In genomic region chr3L:22864254-22865060, dm6 we compare ENCODE assay signal across 2 fruit fly cellular contexts.
TF ChIP-seq lines count a peak whose summit lies in the region.

CG33170 (plus strand) TSS chr3L:22864600.

TF ChIP-seq in whole organism, adult, 20 proteins besides CTCF, POLR2A, EP300 and RAD21 (continued from another document):
- peak; percentile 13 for TF ChIP-seq Mnt (GFP tag; optimal IDR thresholded peaks at IDR 0.05; lab: Kevin White, UChicago)

TF ChIP-seq in whole organism, embryonic, 481 proteins besides CTCF, POLR2A, EP300 and RAD21 (continued from another document and continues in another):
- no peak; the same call in 1 of the 2 replicates for TF ChIP-seq bbx (GFP tag; IDR thresholded peaks at IDR 0.05; lab: Robert Waterston, UW; ENCODE audit: partially characterized antibody)
- TF ChIP-seq stc (GFP tag; IDR thresholded peaks at IDR 0.05; lab: Robert Waterston, UW): no peak
- no peak for TF ChIP-seq yki (optimal IDR thresholded peaks at IDR 0.05; lab: Kevin White, UChicago)
- TF ChIP-seq C15 (GFP tag; IDR thresholded peaks at IDR 0.05; lab: Robert Waterston, UW): no peak
- TF ChIP-seq CG10431 (GFP tag; optimal IDR thresholded peaks at IDR 0.05; lab: Kevin White, UChicago): no peak
- TF ChIP-seq CG11085 (GFP tag; IDR thresholded peaks at IDR 0.05; lab: Robert Waterston, UW): no peak
- peak; percentile 45 for TF ChIP-seq CG15514 (GFP tag; optimal IDR thresholded peaks at IDR 0.05; lab: Kevin White, UChicago)
- TF ChIP-seq ham (GFP tag; IDR thresholded peaks at IDR 0.05; lab: Robert Waterston, UW): no peak
- peak; percentile 9 for TF ChIP-seq phol (tag; optimal IDR thresholded peaks at IDR 0.05; lab: Kevin White, UChicago)
- TF ChIP-seq dpn (GFP tag; optimal IDR thresholded peaks at IDR 0.05; lab: Kevin White, UChicago): no peak
- TF ChIP-seq Dll (GFP tag; IDR thresholded peaks at IDR 0.05; lab: Robert Waterston, UW; ENCODE audit: partially characterized antibody): no peak; the same call in 3 of the 4 replicates
- no peak for TF ChIP-seq crol (GFP tag; IDR thresholded peaks at IDR 0.05; lab: Robert Waterston, UW)
- no peak for TF ChIP-seq Nf-YC (tag; optimal IDR thresholded peaks at IDR 0.05; lab: Kevin White, UChicago)
- TF ChIP-seq NfI (GFP tag; optimal IDR thresholded peaks at IDR 0.05; lab: Kevin White, UChicago): no peak
- no peak for TF ChIP-seq maf-S (GFP tag; optimal IDR thresholded peaks at IDR 0.05; lab: Kevin White, UChicago)
- TF ChIP-seq run (tag; optimal IDR thresholded peaks at IDR 0.05; lab: Kevin White, UChicago): peak; percentile 59
- no peak for TF ChIP-seq CG33557 (GFP tag; optimal IDR thresholded peaks at IDR 0.05; lab: Kevin White, UChicago)
- TF ChIP-seq unc-4 (GFP tag; IDR thresholded peaks at IDR 0.05; lab: Robert Waterston, UW; ENCODE audit: partially characterized antibody): 0 out of 2 replicates have a peak, but pooled peaks have one; percentile 10
- TF ChIP-seq CG6765 (GFP tag; optimal IDR thresholded peaks at IDR 0.05; lab: Kevin White, UChicago): peak; percentile 12
- TF ChIP-seq trh (GFP tag; optimal IDR thresholded peaks at IDR 0.05; lab: Kevin White, UChicago): no peak
- TF ChIP-seq seq (GFP tag; IDR thresholded peaks at IDR 0.05; lab: Robert Waterston, UW): peak; percentile 41; the same call in 1 of the 2 replicates
- TF ChIP-seq gro (GFP tag; optimal IDR thresholded peaks at IDR 0.05; lab: Kevin White, UChicago): no peak
- TF ChIP-seq fu2 (GFP tag; optimal IDR thresholded peaks at IDR 0.05; lab: Kevin White, UChicago): no peak
- 0 out of 3 replicates have a peak, but pooled peaks have one; percentile 7 for TF ChIP-seq CG7963 (GFP tag; IDR thresholded peaks at IDR 0.05; lab: Robert Waterston, UW; ENCODE audit: partially characterized antibody)
- 0 out of 3 replicates have a peak, but pooled peaks have one; percentile 68 for TF ChIP-seq ci (GFP tag; IDR thresholded peaks at IDR 0.05; lab: Robert Waterston, UW)
- TF ChIP-seq Doc3 (GFP tag; IDR thresholded peaks at IDR 0.05; lab: Robert Waterston, UW; ENCODE audit: partially characterized antibody): no peak
- TF ChIP-seq Hr39 (optimal IDR thresholded peaks at IDR 0.05; lab: Kevin White, UChicago): no peak
- no peak for TF ChIP-seq Chrac-16 (GFP tag; optimal IDR thresholded peaks at IDR 0.05; lab: Kevin White, UChicago)
- no peak for TF ChIP-seq jigr1 (GFP tag; IDR thresholded peaks at IDR 0.05; lab: Robert Waterston, UW)
- TF ChIP-seq Doc2 (GFP tag; IDR thresholded peaks at IDR 0.05; lab: Robert Waterston, UW): no peak
- no peak for TF ChIP-seq Six4 (GFP tag; optimal IDR thresholded peaks at IDR 0.05; lab: Kevin White, UChicago)
- peak; percentile 1 for TF ChIP-seq Dip3 (GFP tag; optimal IDR thresholded peaks at IDR 0.05; lab: Kevin White, UChicago)
- TF ChIP-seq gsb (GFP tag; IDR thresholded peaks at IDR 0.05; lab: Robert Waterston, UW): no peak
- no peak for TF ChIP-seq slou (GFP tag; optimal IDR thresholded peaks at IDR 0.05; lab: Kevin White, UChicago)
- 0 out of 3 replicates have a peak, but pooled peaks have one; percentile 32 for TF ChIP-seq CG34422 (GFP tag; IDR thresholded peaks at IDR 0.05; lab: Robert Waterston, UW)
- TF ChIP-seq stwl (tag; optimal IDR thresholded peaks at IDR 0.05; lab: Kevin White, UChicago): peak; percentile 11
- TF ChIP-seq mam (GFP tag; optimal IDR thresholded peaks at IDR 0.05; lab: Kevin White, UChicago): no peak
- TF ChIP-seq jumu (GFP tag; optimal IDR thresholded peaks at IDR 0.05; lab: Kevin White, UChicago): no peak
- no peak for TF ChIP-seq fd64A (GFP tag; optimal IDR thresholded peaks at IDR 0.05; lab: Kevin White, UChicago)
- no peak for TF ChIP-seq CG6854 (GFP tag; optimal IDR thresholded peaks at IDR 0.05; lab: Kevin White, UChicago)
- TF ChIP-seq Sry-β (GFP tag; optimal IDR thresholded peaks at IDR 0.05; lab: Kevin White, UChicago): no peak
- TF ChIP-seq nerfin-1 (tag; optimal IDR thresholded peaks at IDR 0.05; lab: Kevin White, UChicago): no peak
- no peak for TF ChIP-seq ftz-f1 (GFP tag; optimal IDR thresholded peaks at IDR 0.05; lab: Kevin White, UChicago)
- TF ChIP-seq sima (GFP tag; optimal IDR thresholded peaks at IDR 0.05; lab: Kevin White, UChicago): no peak
- no peak for TF ChIP-seq Hmx (GFP tag; optimal IDR thresholded peaks at IDR 0.05; lab: Kevin White, UChicago)
- TF ChIP-seq Fer2 (tag; optimal IDR thresholded peaks at IDR 0.05; lab: Kevin White, UChicago): no peak
- no peak for TF ChIP-seq CG10147 (GFP tag; optimal IDR thresholded peaks at IDR 0.05; lab: Kevin White, UChicago)
- TF ChIP-seq slp2 (GFP tag; optimal IDR thresholded peaks at IDR 0.05; lab: Kevin White, UChicago): no peak
- no peak for TF ChIP-seq H2.0 (GFP tag; IDR thresholded peaks at IDR 0.05; lab: Robert Waterston, UW)
- TF ChIP-seq fd96Cb (tag; optimal IDR thresholded peaks at IDR 0.05; lab: Kevin White, UChicago): no peak
- TF ChIP-seq shn (GFP tag; optimal IDR thresholded peaks at IDR 0.05; lab: Kevin White, UChicago): no peak
- no peak for TF ChIP-seq TFAM (GFP tag; optimal IDR thresholded peaks at IDR 0.05; lab: Kevin White, UChicago)
- TF ChIP-seq Ets97D (GFP tag; optimal IDR thresholded peaks at IDR 0.05; lab: Kevin White, UChicago): no peak
- no peak for TF ChIP-seq Optix (GFP tag; IDR thresholded peaks at IDR 0.05; lab: Robert Waterston, UW)
- no peak for TF ChIP-seq zf30C (GFP tag; optimal IDR thresholded peaks at IDR 0.05; lab: Kevin White, UChicago)
- TF ChIP-seq br (optimal IDR thresholded peaks at IDR 0.05; lab: Kevin White, UChicago): no peak
- no peak for TF ChIP-seq bsh (GFP tag; optimal IDR thresholded peaks at IDR 0.05; lab: Kevin White, UChicago)
- TF ChIP-seq Usf (GFP tag; optimal IDR thresholded peaks at IDR 0.05; lab: Kevin White, UChicago): no peak
- TF ChIP-seq CG10267 (tag; optimal IDR thresholded peaks at IDR 0.05; lab: Kevin White, UChicago): peak; percentile 47
- peak; percentile 82 for TF ChIP-seq Ets65A (GFP tag; lab: Kevin White, UChicago)
- no peak for TF ChIP-seq Max (GFP tag; optimal IDR thresholded peaks at IDR 0.05; lab: Kevin White, UChicago)
- TF ChIP-seq nau (GFP tag; optimal IDR thresholded peaks at IDR 0.05; lab: Kevin White, UChicago): peak; percentile 8
- TF ChIP-seq crp (GFP tag; optimal IDR thresholded peaks at IDR 0.05; lab: Kevin White, UChicago): peak in 1 of 2 experiments; percentile 84
- no peak; the same call in 1 of the 2 replicates for TF ChIP-seq vvl (GFP tag; IDR thresholded peaks at IDR 0.05; lab: Robert Waterston, UW)
- TF ChIP-seq croc (GFP tag; conservative IDR thresholded peaks at IDR 0.05; lab: Robert Waterston, UW): no peak
- no peak for TF ChIP-seq Oli (tag; optimal IDR thresholded peaks at IDR 0.05; lab: Kevin White, UChicago)
- TF ChIP-seq Aef1 (GFP tag; IDR thresholded peaks at IDR 0.05; lab: Robert Waterston, UW): no peak
- no peak for TF ChIP-seq CG9609 (GFP tag; optimal IDR thresholded peaks at IDR 0.05; lab: Kevin White, UChicago)
- no peak for TF ChIP-seq Side (GFP tag; optimal IDR thresholded peaks at IDR 0.05; lab: Kevin White, UChicago)
- no peak for TF ChIP-seq CG10366 (GFP tag; IDR thresholded peaks at IDR 0.05; lab: Robert Waterston, UW)
- peak; percentile 6 for TF ChIP-seq CG34376 (GFP tag; optimal IDR thresholded peaks at IDR 0.05; lab: Kevin White, UChicago)
- no peak for TF ChIP-seq CG1602 (GFP tag; optimal IDR thresholded peaks at IDR 0.05; lab: Kevin White, UChicago)
- no peak for TF ChIP-seq D (optimal IDR thresholded peaks at IDR 0.05; lab: Kevin White, UChicago)
- no peak for TF ChIP-seq D (GFP tag; optimal IDR thresholded peaks at IDR 0.05; lab: Kevin White, UChicago)
- TF ChIP-seq abd-A (tag; optimal IDR thresholded peaks at IDR 0.05; lab: Kevin White, UChicago): no peak
- TF ChIP-seq Hr3 (GFP tag; optimal IDR thresholded peaks at IDR 0.05; lab: Kevin White, UChicago): no peak
- no peak for TF ChIP-seq Ada2b (GFP tag; IDR thresholded peaks at IDR 0.05; lab: Robert Waterston, UW)
- no peak for TF ChIP-seq unpg (GFP tag; optimal IDR thresholded peaks at IDR 0.05; lab: Kevin White, UChicago)
- TF ChIP-seq CG3995 (GFP tag; optimal IDR thresholded peaks at IDR 0.05; lab: Kevin White, UChicago): no peak
- peak; percentile 15 for TF ChIP-seq exex (tag; optimal IDR thresholded peaks at IDR 0.05; lab: Kevin White, UChicago)
- peak; percentile 9 for TF ChIP-seq CG1233 (GFP tag; optimal IDR thresholded peaks at IDR 0.05; lab: Kevin White, UChicago)
- no peak for TF ChIP-seq tll (GFP tag; optimal IDR thresholded peaks at IDR 0.05; lab: Kevin White, UChicago)
- TF ChIP-seq CG15011 (GFP tag; optimal IDR thresholded peaks at IDR 0.05; lab: Kevin White, UChicago): no peak
- TF ChIP-seq her (GFP tag; optimal IDR thresholded peaks at IDR 0.05; lab: Kevin White, UChicago): no peak
- TF ChIP-seq Bgb (GFP tag; IDR thresholded peaks at IDR 0.05; lab: Robert Waterston, UW; ENCODE audit: partially characterized antibody): peak; percentile 42; the same call in 1 of the 2 replicates
- TF ChIP-seq CG4820 (GFP tag; optimal IDR thresholded peaks at IDR 0.05; lab: Kevin White, UChicago): no peak
- no peak for TF ChIP-seq psq (GFP tag; optimal IDR thresholded peaks at IDR 0.05; lab: Kevin White, UChicago)
- no peak for TF ChIP-seq vnd (GFP tag; IDR thresholded peaks at IDR 0.05; lab: Robert Waterston, UW; ENCODE audit: partially characterized antibody)
- TF ChIP-seq sd (tag; optimal IDR thresholded peaks at IDR 0.05; lab: Kevin White, UChicago): peak; percentile 66
- no peak for TF ChIP-seq ewg (GFP tag; optimal IDR thresholded peaks at IDR 0.05; lab: Kevin White, UChicago)
- TF ChIP-seq pzg (GFP tag; optimal IDR thresholded peaks at IDR 0.05; lab: Kevin White, UChicago): peak; percentile 12
- no peak for TF ChIP-seq GATAe (GFP tag; conservative IDR thresholded peaks at IDR 0.05; lab: Robert Waterston, UW)
- no peak for TF ChIP-seq NC2β (GFP tag; optimal IDR thresholded peaks at IDR 0.05; lab: Kevin White, UChicago)
- TF ChIP-seq CG17802 (tag; optimal IDR thresholded peaks at IDR 0.05; lab: Kevin White, UChicago): no peak
- TF ChIP-seq tap (tag; optimal IDR thresholded peaks at IDR 0.05; lab: Kevin White, UChicago): no peak
- no peak for TF ChIP-seq HLH3B (GFP tag; IDR thresholded peaks at IDR 0.05; lab: Robert Waterston, UW)
- no peak for TF ChIP-seq gfzf (GFP tag; optimal IDR thresholded peaks at IDR 0.05; lab: Kevin White, UChicago)
- no peak for TF ChIP-seq CG10565 (GFP tag; optimal IDR thresholded peaks at IDR 0.05; lab: Kevin White, UChicago)
- no peak for TF ChIP-seq lmd (GFP tag; IDR thresholded peaks at IDR 0.05; lab: Robert Waterston, UW)
- no peak for TF ChIP-seq sc (optimal IDR thresholded peaks at IDR 0.05; lab: Kevin White, UChicago)
- TF ChIP-seq sc (GFP tag; optimal IDR thresholded peaks at IDR 0.05; lab: Kevin White, UChicago): peak; percentile 22
- TF ChIP-seq PHDP (tag; optimal IDR thresholded peaks at IDR 0.05; lab: Kevin White, UChicago): no peak
- TF ChIP-seq zfh1 (GFP tag; IDR thresholded peaks at IDR 0.05; lab: Robert Waterston, UW): no peak
- no peak for TF ChIP-seq CG14441 (GFP tag; IDR thresholded peaks at IDR 0.05; lab: Robert Waterston, UW)
- no peak for TF ChIP-seq MTF-1 (GFP tag; optimal IDR thresholded peaks at IDR 0.05; lab: Kevin White, UChicago; ENCODE audit: borderline replicate concordance)
- TF ChIP-seq gt (GFP tag; IDR thresholded peaks at IDR 0.05; lab: Robert Waterston, UW): no peak
- TF ChIP-seq jing (GFP tag; optimal IDR thresholded peaks at IDR 0.05; lab: Kevin White, UChicago): no peak
- TF ChIP-seq CG34224 (GFP tag; IDR thresholded peaks at IDR 0.05; lab: Robert Waterston, UW; ENCODE audit: partially characterized antibody): no peak
- no peak for TF ChIP-seq CG8089 (GFP tag; optimal IDR thresholded peaks at IDR 0.05; lab: Kevin White, UChicago)
- no peak for TF ChIP-seq cas (GFP tag; IDR thresholded peaks at IDR 0.05; lab: Robert Waterston, UW)
- TF ChIP-seq CG10543 (GFP tag; optimal IDR thresholded peaks at IDR 0.05; lab: Kevin White, UChicago): peak; percentile 53
- no peak for TF ChIP-seq D19A (tag; optimal IDR thresholded peaks at IDR 0.05; lab: Kevin White, UChicago)
- no peak for TF ChIP-seq ab (GFP tag; optimal IDR thresholded peaks at IDR 0.05; lab: Kevin White, UChicago)
- TF ChIP-seq CG11696 (GFP tag; IDR thresholded peaks at IDR 0.05; lab: Robert Waterston, UW): no peak
- no peak for TF ChIP-seq lilli (GFP tag; optimal IDR thresholded peaks at IDR 0.05; lab: Kevin White, UChicago)
- TF ChIP-seq schlank (tag; optimal IDR thresholded peaks at IDR 0.05; lab: Kevin White, UChicago): no peak
- 0 out of 3 replicates have a peak, but pooled peaks have one; percentile 36 for TF ChIP-seq HLH4C (GFP tag; IDR thresholded peaks at IDR 0.05; lab: Robert Waterston, UW; ENCODE audit: partially characterized antibody)
- no peak for TF ChIP-seq CG2120 (GFP tag; optimal IDR thresholded peaks at IDR 0.05; lab: Kevin White, UChicago)
- TF ChIP-seq E2f1 (GFP tag; IDR thresholded peaks at IDR 0.05; lab: Robert Waterston, UW): no peak
- TF ChIP-seq en (GFP tag; optimal IDR thresholded peaks at IDR 0.05; lab: Kevin White, UChicago): no peak
- TF ChIP-seq rib (GFP tag; IDR thresholded peaks at IDR 0.05; lab: Robert Waterston, UW): no peak
- no peak for TF ChIP-seq CG18262 (tag; optimal IDR thresholded peaks at IDR 0.05; lab: Kevin White, UChicago)
- no peak for TF ChIP-seq CG4730 (GFP tag; IDR thresholded peaks at IDR 0.05; lab: Robert Waterston, UW)
- TF ChIP-seq bab2 (GFP tag; optimal IDR thresholded peaks at IDR 0.05; lab: Kevin White, UChicago): no peak
- no peak for TF ChIP-seq tio (GFP tag; optimal IDR thresholded peaks at IDR 0.05; lab: Kevin White, UChicago)
- TF ChIP-seq CG17912 (GFP tag; optimal IDR thresholded peaks at IDR 0.05; lab: Kevin White, UChicago): no peak
- no peak for TF ChIP-seq chm (GFP tag; IDR thresholded peaks at IDR 0.05; lab: Robert Waterston, UW)
- TF ChIP-seq cad (GFP tag; optimal IDR thresholded peaks at IDR 0.05; lab: Kevin White, UChicago): no peak
- no peak for TF ChIP-seq pfk (GFP tag; optimal IDR thresholded peaks at IDR 0.05; lab: Kevin White, UChicago)
- no peak for TF ChIP-seq CG15696 (tag; optimal IDR thresholded peaks at IDR 0.05; lab: Kevin White, UChicago)
- no peak for TF ChIP-seq CG12104 (GFP tag; optimal IDR thresholded peaks at IDR 0.05; lab: Kevin White, UChicago)
- TF ChIP-seq CG30403 (GFP tag; optimal IDR thresholded peaks at IDR 0.05; lab: Kevin White, UChicago): no peak
- no peak for TF ChIP-seq CG15073 (GFP tag; optimal IDR thresholded peaks at IDR 0.05; lab: Kevin White, UChicago)
- TF ChIP-seq CG2199 (GFP tag; IDR thresholded peaks at IDR 0.05; lab: Robert Waterston, UW): no peak
- no peak for TF ChIP-seq Hsf (GFP tag; optimal IDR thresholded peaks at IDR 0.05; lab: Kevin White, UChicago)
- no peak for TF ChIP-seq CG5245 (GFP tag; optimal IDR thresholded peaks at IDR 0.05; lab: Kevin White, UChicago)
